Worm (Caenorhabditis elegans) whole organism, early embryonic: ENCODE data around the gene B0507.2.

Experiments used
- aly-1 ChIP-seq: sonication (generic microtip); optimal IDR thresholded peaks from 2 replicates; lab custom pipeline; 2016; ENCODE audit warnings: missing genetic modification characterization, missing compliant biosample characterization
- ama-1 ChIP-seq: fragments of 150-350 bp; optimal IDR thresholded peaks from 2 replicates; lab custom pipeline; 2014
- hmbx-1 ChIP-seq: sonication (generic microtip); optimal IDR thresholded peaks from 2 replicates; lab custom pipeline; 2016; ENCODE audit warnings: mild to moderate bottlenecking, missing genetic modification characterization, missing compliant biosample characterization
- hmg-4 ChIP-seq: fragments of 200-800 bp; sonication (Bioruptor generic); optimal IDR thresholded peaks from 2 replicates; lab custom pipeline; 2018; ENCODE audit warnings: mild to moderate bottlenecking, missing genetic modification characterization, missing compliant biosample characterization
- sea-1 ChIP-seq: fragments of 200-800 bp; sonication (Bioruptor generic); conservative IDR thresholded peaks from 2 replicates; pipeline ENCODE4 v1.3.6; 2022; ENCODE audit warnings: missing genetic modification characterization, missing compliant biosample characterization
- tbx-11 ChIP-seq: fragments of 200-800 bp; sonication (Bioruptor generic); IDR thresholded peaks from 2 replicates; pipeline ENCODE4 v1.3.6; 2022; ENCODE audit warnings: missing genetic modification characterization, missing compliant biosample characterization
- tra-4 ChIP-seq: sonication (generic microtip); optimal IDR thresholded peaks from 2 replicates; lab custom pipeline; 2017; ENCODE audit warnings: missing genetic modification characterization, missing compliant biosample characterization

- TF ChIP-seq tra-4 (tag; lab: Kevin White, UChicago) = no peak
- no peak for TF ChIP-seq hmg-4 (GFP tag; lab: Kevin White, UChicago)
- no peak for TF ChIP-seq aly-1 (tag; lab: Kevin White, UChicago)
- no peak for TF ChIP-seq ama-1 (lab: Kevin White, UChicago)
- no peak for TF ChIP-seq sea-1 (GFP tag; lab: Robert Waterston, UW)
- no peak for TF ChIP-seq tbx-11 (GFP tag; lab: Robert Waterston, UW)
- no peak for TF ChIP-seq hmbx-1 (tag; lab: Kevin White, UChicago)
These were observed 45.0 kb upstream of the B0507.2 start, which contains the start of gene ZC196.5 for ce11 chrV:8729100-8729499.
